Fruit fly (Drosophila melanogaster): Measurements from ENCODE around the gene cu.

Gene cu

dm6 chr3R:11154576-11155113 lies 42.7 kb upstream of the cu start, which contains the start of gene Ugt302E1:
Ugt302E1 (plus strand) TSS chr3R:11154626.
- no peak for TF ChIP-seq lz (GFP tag; optimal IDR thresholded peaks at IDR 0.05)
- no peak for TF ChIP-seq CG6163 (GFP tag; IDR thresholded peaks at IDR 0.05)
- TF ChIP-seq Gug (GFP tag; IDR thresholded peaks at IDR 0.05): no peak
- TF ChIP-seq OdsH (GFP tag; optimal IDR thresholded peaks at IDR 0.05): no peak
- no peak for TF ChIP-seq CG3032 (tag; optimal IDR thresholded peaks at IDR 0.05)

dm6 chr3R:11156858-11157257 lies 40.5 kb upstream of the cu start, which contains the start of gene Ugt302C1:
Ugt302C1 (plus strand) TSS chr3R:11157098.
- TF ChIP-seq Hr38 (GFP tag; optimal IDR thresholded peaks at IDR 0.05): no peak
- peak; percentile 40 for TF ChIP-seq Eip78C (GFP tag)
- no peak for TF ChIP-seq fd85E (GFP tag; optimal IDR thresholded peaks at IDR 0.05)
- TF ChIP-seq Sox102F (GFP tag; optimal IDR thresholded peaks at IDR 0.05): no peak
- no peak for TF ChIP-seq Gug (GFP tag; IDR thresholded peaks at IDR 0.05)
- no peak for TF ChIP-seq CG7368 (GFP tag; optimal IDR thresholded peaks at IDR 0.05)
- peak; percentile 95 for TF ChIP-seq vri (GFP tag; optimal IDR thresholded peaks at IDR 0.05)
- TF ChIP-seq CG6808 (GFP tag; optimal IDR thresholded peaks at IDR 0.05): no peak
- TF ChIP-seq CG34406 (GFP tag; optimal IDR thresholded peaks at IDR 0.05): no peak
- peak; percentile 54 for TF ChIP-seq dsx (GFP tag; optimal IDR thresholded peaks at IDR 0.05; ENCODE audit: poor library complexity, severe bottlenecking)
- TF ChIP-seq lz (GFP tag; optimal IDR thresholded peaks at IDR 0.05): no peak
- no peak for TF ChIP-seq CG8632 (GFP tag; optimal IDR thresholded peaks at IDR 0.05)
- TF ChIP-seq CG8119 (GFP tag; IDR thresholded peaks at IDR 0.05): no peak
- TF ChIP-seq Sox15 (GFP tag; optimal IDR thresholded peaks at IDR 0.05): no peak
- peak; percentile 2 for TF ChIP-seq CG16779 (tag; optimal IDR thresholded peaks at IDR 0.05)
- TF ChIP-seq Sox14 (GFP tag; optimal IDR thresholded peaks at IDR 0.05): no peak
- TF ChIP-seq OdsH (GFP tag; optimal IDR thresholded peaks at IDR 0.05): no peak
- TF ChIP-seq Smox (GFP tag; optimal IDR thresholded peaks at IDR 0.05): no peak
- peak; percentile 61 for TF ChIP-seq svp (GFP tag)
- TF ChIP-seq Hr4 (GFP tag; optimal IDR thresholded peaks at IDR 0.05): no peak
- peak; percentile 27; the same call in 1 of the 3 replicates for TF ChIP-seq CG6163 (GFP tag; IDR thresholded peaks at IDR 0.05)
- peak; percentile 14 for TF ChIP-seq CG3919 (GFP tag; optimal IDR thresholded peaks at IDR 0.05)
- 0 out of 3 replicates have a peak, but pooled peaks have one; percentile 22 for TF ChIP-seq eg (GFP tag; IDR thresholded peaks at IDR 0.05)

- no peak for TF ChIP-seq net (GFP tag; optimal IDR thresholded peaks at IDR 0.05)
- TF ChIP-seq svp (GFP tag): peak; percentile 38
Measured at dm6 chr3R:11160907-11161306, 36.5 kb upstream of the cu start, which contains the start of gene CG4757. CG4757 (plus strand) TSS chr3R:11161207.

dm6 chr3R:11165974-11166373 lies 31.4 kb upstream of the cu start, which contains the start of gene Ugt35E1:
Ugt35E1 (minus strand) TSS chr3R:11166074.
- no peak for TF ChIP-seq OdsH (GFP tag; optimal IDR thresholded peaks at IDR 0.05)
- TF ChIP-seq spab (GFP tag; optimal IDR thresholded peaks at IDR 0.05): no peak
- TF ChIP-seq fd85E (GFP tag; optimal IDR thresholded peaks at IDR 0.05): no peak
- TF ChIP-seq cyc (GFP tag; optimal IDR thresholded peaks at IDR 0.05): no peak
- TF ChIP-seq CG15336 (GFP tag; IDR thresholded peaks at IDR 0.05): no peak

- no peak for TF ChIP-seq CG15336 (GFP tag; IDR thresholded peaks at IDR 0.05)
- TF ChIP-seq ss (GFP tag; optimal IDR thresholded peaks at IDR 0.05): no peak
- no peak for TF ChIP-seq CG11294 (GFP tag; IDR thresholded peaks at IDR 0.05)
- TF ChIP-seq Sox14 (GFP tag; optimal IDR thresholded peaks at IDR 0.05): no peak
- no peak for TF ChIP-seq esn (GFP tag; optimal IDR thresholded peaks at IDR 0.05)
- TF ChIP-seq Gug (GFP tag; IDR thresholded peaks at IDR 0.05): no peak
- TF ChIP-seq CG6808 (GFP tag; optimal IDR thresholded peaks at IDR 0.05): no peak
- no peak for TF ChIP-seq fd85E (GFP tag; optimal IDR thresholded peaks at IDR 0.05)
- no peak for TF ChIP-seq CG8632 (GFP tag; optimal IDR thresholded peaks at IDR 0.05)
- no peak for TF ChIP-seq CG31627 (GFP tag; optimal IDR thresholded peaks at IDR 0.05)
- TF ChIP-seq CG8119 (GFP tag; IDR thresholded peaks at IDR 0.05): no peak
- no peak for TF ChIP-seq Blimp-1 (GFP tag; optimal IDR thresholded peaks at IDR 0.05)
- TF ChIP-seq CG11902 (GFP tag; optimal IDR thresholded peaks at IDR 0.05): no peak
- no peak for TF ChIP-seq Eip78C (GFP tag)
- no peak for TF ChIP-seq Met (GFP tag; optimal IDR thresholded peaks at IDR 0.05)
- no peak for TF ChIP-seq Ets96B (tag; optimal IDR thresholded peaks at IDR 0.05)
- no peak for TF ChIP-seq CG34406 (GFP tag; optimal IDR thresholded peaks at IDR 0.05)
- TF ChIP-seq Hr39 (GFP tag; optimal IDR thresholded peaks at IDR 0.05): no peak
- no peak for TF ChIP-seq dsx (GFP tag; optimal IDR thresholded peaks at IDR 0.05; ENCODE audit: poor library complexity, severe bottlenecking)
Measured at dm6 chr3R:11167931-11168465, 29.4 kb upstream of the cu start, which contains the start of gene Ugt35E2. Ugt35E2 (minus strand) TSS chr3R:11167981.
